Worm (Caenorhabditis elegans) whole organism, L1 larva: ENCODE results near the gene clp-9.

Experiments used
- C34B4.2 ChIP-seq: sonication (generic microtip); optimal IDR thresholded peaks from 2 replicates; lab custom pipeline; 2017; ENCODE audit warnings: mild to moderate bottlenecking, missing genetic modification characterization, missing compliant biosample characterization
- alr-1 ChIP-seq: fragments of 200-800 bp; sonication (Bioruptor generic); optimal IDR thresholded peaks from 2 replicates; lab custom pipeline; 2018; ENCODE audit warnings: borderline replicate concordance, mild to moderate bottlenecking, missing genetic modification characterization, missing compliant biosample characterization
- ama-1 ChIP-seq: fragments of 150-350 bp; optimal IDR thresholded peaks from 2 replicates; lab custom pipeline; 2014
- ceh-63 ChIP-seq: fragments of 200-800 bp; sonication (Bioruptor generic); optimal IDR thresholded peaks from 2 replicates; lab custom pipeline; 2018; ENCODE audit warnings: mild to moderate bottlenecking, missing genetic modification characterization, missing compliant biosample characterization
- ceh-8 ChIP-seq: fragments of 200-800 bp; sonication (Bioruptor generic); optimal IDR thresholded peaks from 2 replicates; lab custom pipeline; 2018; ENCODE audit warnings: mild to moderate bottlenecking, missing genetic modification characterization, moderate library complexity, missing compliant biosample characterization
- ceh-82 ChIP-seq, 3 experiments: fragments of 150-350 bp in 1 of 3; sonication (generic microtip) in 2 of 3; optimal IDR thresholded peaks; 2 replicates each; lab custom pipeline; 2014 to 2017; ENCODE audit warnings: missing biosample characterization in 3 of 3, missing genetic modification characterization in 3 of 3
- dsc-1 ChIP-seq: sonication (generic microtip); optimal IDR thresholded peaks from 2 replicates; lab custom pipeline; 2016; ENCODE audit warnings: mild to moderate bottlenecking, missing genetic modification characterization, missing compliant biosample characterization
- efl-1 ChIP-seq, 4 experiments: fragments of 150-350 bp; optimal IDR thresholded peaks in 3 of 4; peaks in 1 of 4; 1 replicate in 1 of 4; 2 replicates in 3 of 4; lab custom pipeline; 2014; ENCODE audit warnings: missing biosample characterization in 2 of 4, missing genetic modification characterization in 2 of 4, missing genetic modification reagents in 2 of 4
- egl-27 ChIP-seq, 2 experiments: fragments of 150-350 bp in 1 of 2; sonication (generic microtip); optimal IDR thresholded peaks; 3 replicates each; lab custom pipeline; 2017 to 2018; ENCODE audit warnings: missing biosample characterization in 2 of 2, missing genetic modification characterization in 2 of 2, missing genetic modification reagents in 2 of 2
- elt-2 ChIP-seq: sonication (generic microtip); optimal IDR thresholded peaks from 2 replicates; lab custom pipeline; 2016; ENCODE audit warnings: missing genetic modification characterization, mild to moderate bottlenecking, inconsistent platforms, missing compliant biosample characterization, missing genetic modification reagents
- elt-3 ChIP-seq, 6 experiments: fragments of 150-350 bp in 1 of 6; sonication (generic microtip); optimal IDR thresholded peaks; 2 replicates each; lab custom pipeline; 2017 to 2018; ENCODE audit warnings: missing biosample characterization in 6 of 6, missing genetic modification characterization in 6 of 6, inconsistent platforms in 1 of 6
- fkh-10 ChIP-seq: sonication (generic microtip); optimal IDR thresholded peaks from 2 replicates; lab custom pipeline; 2017; ENCODE audit warnings: missing biosample characterization, missing genetic modification reagents, missing genetic modification characterization
- hlh-17 ChIP-seq: fragments of 200-800 bp; sonication (Bioruptor generic); optimal IDR thresholded peaks from 2 replicates; lab custom pipeline; 2018; ENCODE audit warnings: missing genetic modification characterization, mild to moderate bottlenecking, missing compliant biosample characterization, moderate library complexity, borderline replicate concordance
- hlh-4 ChIP-seq: sonication (generic microtip); optimal IDR thresholded peaks from 2 replicates; lab custom pipeline; 2016; ENCODE audit warnings: mild to moderate bottlenecking, missing genetic modification characterization, missing compliant biosample characterization
- jun-1 ChIP-seq: fragments of 150-350 bp; optimal IDR thresholded peaks from 2 replicates; lab custom pipeline; 2014; ENCODE audit warnings: missing biosample characterization, missing genetic modification reagents, missing genetic modification characterization
- lin-14 ChIP-seq: fragments of 200-800 bp; sonication (Bioruptor generic); optimal IDR thresholded peaks from 2 replicates; lab custom pipeline; 2018; ENCODE audit warnings: mild to moderate bottlenecking, missing genetic modification characterization, moderate library complexity, missing compliant biosample characterization
- lin-35 ChIP-seq, 2 experiments: fragments of 150-350 bp; optimal IDR thresholded peaks; 2 replicates each; lab custom pipeline; 2014; ENCODE audit warnings: missing biosample characterization in 2 of 2, missing genetic modification characterization in 2 of 2, missing genetic modification reagents in 2 of 2
- lin-39 ChIP-seq: fragments of 150-350 bp; optimal IDR thresholded peaks from 2 replicates; lab custom pipeline; 2014; ENCODE audit warnings: missing biosample characterization, missing genetic modification reagents, missing genetic modification characterization
- lsy-2 ChIP-seq, 2 experiments: fragments of 150-350 bp; optimal IDR thresholded peaks; 2 replicates each; lab custom pipeline; 2014; ENCODE audit warnings: missing biosample characterization in 2 of 2, missing genetic modification characterization in 2 of 2
- mef-2 ChIP-seq: fragments of 150-350 bp; optimal IDR thresholded peaks from 2 replicates; lab custom pipeline; 2014; ENCODE audit warnings: missing biosample characterization, missing genetic modification characterization
- mep-1 ChIP-seq: fragments of 150-350 bp; optimal IDR thresholded peaks from 2 replicates; lab custom pipeline; 2014; ENCODE audit warnings: missing biosample characterization, missing genetic modification characterization
- nhr-12 ChIP-seq: sonication (generic microtip); optimal IDR thresholded peaks from 2 replicates; lab custom pipeline; 2017; ENCODE audit warnings: missing biosample characterization, missing genetic modification characterization
- nhr-19 ChIP-seq: fragments of 200-800 bp; sonication (Bioruptor generic); conservative IDR thresholded peaks from 2 replicates; pipeline ENCODE4 v1.3.6; 2022; ENCODE audit warnings: missing genetic modification characterization, missing compliant biosample characterization
- nhr-71 ChIP-seq: sonication (generic microtip); optimal IDR thresholded peaks from 2 replicates; lab custom pipeline; 2016; ENCODE audit warnings: mild to moderate bottlenecking, missing genetic modification characterization, moderate library complexity, missing compliant biosample characterization
- nhr-76 ChIP-seq: sonication (generic microtip); optimal IDR thresholded peaks from 2 replicates; lab custom pipeline; 2017; ENCODE audit warnings: missing biosample characterization, missing genetic modification characterization
- nhr-84 ChIP-seq: sonication (generic microtip); optimal IDR thresholded peaks from 2 replicates; lab custom pipeline; 2017; ENCODE audit warnings: missing biosample characterization, missing genetic modification characterization
- pqm-1 ChIP-seq: sonication (generic microtip); optimal IDR thresholded peaks from 3 replicates; lab custom pipeline; 2017; ENCODE audit warnings: missing biosample characterization, missing genetic modification characterization
- swsn-7 ChIP-seq: sonication (generic microtip); optimal IDR thresholded peaks from 2 replicates; lab custom pipeline; 2016; ENCODE audit warnings: missing genetic modification characterization, missing compliant biosample characterization
- tbx-2 ChIP-seq: sonication (generic microtip); optimal IDR thresholded peaks from 2 replicates; lab custom pipeline; 2016; ENCODE audit warnings: missing genetic modification characterization, missing compliant biosample characterization
- unc-98 ChIP-seq: fragments of 200-800 bp; sonication (Bioruptor generic); IDR thresholded peaks from 2 replicates; pipeline ENCODE4 v1.3.6; 2022; ENCODE audit warnings: missing genetic modification characterization, missing compliant biosample characterization
- vab-15 ChIP-seq: sonication (generic microtip); optimal IDR thresholded peaks from 2 replicates; lab custom pipeline; 2017; ENCODE audit warnings: missing genotype, mild to moderate bottlenecking, missing genetic modification characterization, missing compliant biosample characterization
- zag-1 ChIP-seq: fragments of 150-350 bp; optimal IDR thresholded peaks from 2 replicates; lab custom pipeline; 2014; ENCODE audit warnings: missing biosample characterization, missing genetic modification characterization

Gene clp-9

DNA sequence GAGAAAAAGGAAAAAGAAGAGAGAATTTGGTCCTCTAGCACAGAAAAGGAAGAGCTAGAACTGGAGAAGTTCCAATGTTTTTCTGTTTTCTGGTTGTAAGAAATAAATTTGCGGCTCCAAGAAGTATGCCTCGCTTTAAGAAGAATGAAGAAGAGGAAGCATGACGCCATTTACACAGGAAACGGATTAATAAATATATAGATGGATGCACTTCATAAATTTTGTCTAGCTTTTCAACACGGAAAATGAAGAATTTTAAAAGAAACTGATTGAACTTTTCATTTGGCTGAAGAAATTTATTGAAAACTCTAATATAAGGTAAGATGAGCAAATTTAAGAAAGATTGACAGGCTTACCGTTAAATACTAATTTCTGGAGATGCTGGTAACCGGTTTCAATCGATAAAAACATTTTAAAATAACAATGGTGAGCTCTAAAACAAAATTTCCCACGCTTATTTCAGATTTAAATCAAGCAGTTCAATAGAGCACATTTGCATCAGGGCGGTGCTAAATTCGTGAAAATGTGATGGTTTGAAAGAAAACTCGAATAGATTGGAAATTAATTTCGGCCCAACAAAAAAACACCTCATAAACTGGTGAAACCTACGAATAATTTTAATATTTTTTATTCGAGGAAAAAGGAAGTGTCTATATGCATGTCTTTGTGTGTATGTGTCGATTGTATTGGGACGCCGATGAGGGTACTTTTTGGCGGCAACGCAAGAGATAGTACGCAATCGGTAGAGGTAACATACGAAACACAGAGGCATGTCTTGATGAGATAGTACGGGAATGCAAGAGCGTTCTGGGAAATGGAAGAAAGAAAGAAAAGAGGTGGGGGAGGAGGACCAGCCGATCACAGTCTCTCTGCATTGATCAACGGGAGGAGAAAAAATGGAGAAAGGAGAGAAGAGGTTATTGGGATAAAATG, 29.6 kb downstream of the clp-9 start (continued):
- TF ChIP-seq nhr-71 (tag; lab: Kevin White, UChicago) (peak; percentile 31), nhr-19 (GFP tag; lab: Robert Waterston, UW) (peak; percentile 42), efl-1 (optimal IDR thresholded peaks at IDR 0.05; lab: Kevin White, UChicago) (peak; percentile 51 to 67), efl-1 (GFP tag; optimal IDR thresholded peaks at IDR 0.05 in 1 of 2; lab: Kevin White, UChicago) (peak; percentile 41 to 89), ama-1 (lab: Kevin White, UChicago) (peak; percentile 4), swsn-7 (tag; lab: Kevin White, UChicago) (peak; percentile 45), elt-3 (tag; optimal IDR thresholded peaks at IDR 0.05; lab: Kevin White, UChicago) (peak in 1 of 6 experiments; percentile 25), hlh-4 (no peak)

DNA sequence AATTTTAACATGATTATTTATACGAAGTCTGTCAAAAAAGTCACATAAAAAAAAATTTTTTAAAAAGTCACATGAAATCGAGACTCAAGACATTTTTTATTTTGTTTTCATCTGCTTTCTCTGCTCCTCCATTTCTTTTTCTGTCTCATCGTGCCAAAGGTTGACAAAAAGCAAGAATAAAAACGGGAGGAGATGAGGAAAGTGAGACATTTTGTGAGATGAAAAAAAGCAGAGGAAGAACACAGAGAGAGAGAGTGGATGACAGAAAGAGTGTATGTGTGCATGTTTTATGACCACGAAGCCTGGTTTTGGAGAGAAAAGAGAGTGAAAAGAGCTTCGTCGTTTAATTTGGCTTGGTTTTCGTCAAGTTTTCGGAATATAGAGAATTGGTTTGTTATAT, 32.0 kb downstream of the clp-9 start:
- peak in 1 of 2 experiments; percentile 1 for TF ChIP-seq efl-1 (optimal IDR thresholded peaks at IDR 0.05; lab: Kevin White, UChicago)
- TF ChIP-seq efl-1 (GFP tag; optimal IDR thresholded peaks at IDR 0.05 in 1 of 2; lab: Kevin White, UChicago) = no peak
- TF ChIP-seq lin-14 = peak; percentile 67
- TF ChIP-seq egl-27 (tag; optimal IDR thresholded peaks at IDR 0.05; lab: Kevin White, UChicago) = no peak
- no peak for TF ChIP-seq ceh-8 (GFP tag; lab: Kevin White, UChicago)
- no peak for TF ChIP-seq C34B4.2 (tag; lab: Kevin White, UChicago)
- TF ChIP-seq elt-3 (tag; optimal IDR thresholded peaks at IDR 0.05; lab: Kevin White, UChicago) = no peak
- peak in 1 of 2 experiments; percentile 12 for TF ChIP-seq lsy-2 (tag; optimal IDR thresholded peaks at IDR 0.05; lab: Kevin White, UChicago)
- peak in 1 of 3 experiments; percentile 19 for TF ChIP-seq ceh-82 (tag; optimal IDR thresholded peaks at IDR 0.05; lab: Kevin White, UChicago)
- TF ChIP-seq zag-1 = no peak
- no peak for TF ChIP-seq lin-39 (tag; lab: Kevin White, UChicago)
- TF ChIP-seq mep-1 (tag; lab: Kevin White, UChicago) = peak; percentile 6
- no peak for TF ChIP-seq tbx-2 (tag; lab: Kevin White, UChicago)
- peak in 1 of 2 experiments; percentile 4 for TF ChIP-seq lin-35 (GFP tag; optimal IDR thresholded peaks at IDR 0.05; lab: Kevin White, UChicago)
- no peak for TF ChIP-seq unc-98

DNA sequence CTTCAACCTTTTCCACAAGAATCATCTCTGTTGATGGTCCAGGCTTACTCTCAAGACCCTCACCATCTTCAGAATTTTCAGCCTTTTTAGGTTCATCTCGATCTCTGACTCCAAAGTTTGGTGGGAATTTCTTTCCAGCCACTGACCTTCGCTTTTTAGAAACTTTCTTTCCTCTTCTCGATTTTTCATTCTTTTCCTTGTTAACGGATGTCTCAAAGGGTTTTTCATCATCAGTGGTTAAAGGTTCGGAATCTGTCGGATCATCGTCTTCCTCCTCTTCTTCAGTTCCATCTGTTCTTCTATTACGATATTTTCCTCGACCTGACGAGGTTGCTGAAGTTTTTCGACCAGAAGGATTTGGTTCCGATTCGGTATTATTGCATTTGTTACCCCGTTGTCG, 37.2 kb downstream of the clp-9 start:
- TF ChIP-seq ama-1 (lab: Kevin White, UChicago) (no peak), pqm-1 (tag; lab: Kevin White, UChicago) (no peak), dsc-1 (tag; lab: Kevin White, UChicago) (no peak), jun-1 (tag; lab: Kevin White, UChicago) (no peak), nhr-76 (tag; lab: Kevin White, UChicago) (no peak), unc-98 (no peak), nhr-84 (tag; lab: Kevin White, UChicago) (no peak), lin-35 (GFP tag; optimal IDR thresholded peaks at IDR 0.05; lab: Kevin White, UChicago) (no peak), ceh-8 (GFP tag; lab: Kevin White, UChicago) (no peak), nhr-12 (no peak), ceh-63 (GFP tag; lab: Kevin White, UChicago) (no peak), lsy-2 (tag; optimal IDR thresholded peaks at IDR 0.05; lab: Kevin White, UChicago) (no peak), vab-15 (tag; lab: Kevin White, UChicago) (no peak), hlh-17 (GFP tag; lab: Kevin White, UChicago) (no peak), elt-2 (tag; lab: Kevin White, UChicago) (no peak), mef-2 (tag; lab: Kevin White, UChicago) (no peak), fkh-10 (GFP tag; lab: Kevin White, UChicago) (no peak), alr-1 (tag; lab: Kevin White, UChicago) (no peak)
- TF ChIP-seq, all 84 proteins: peak for 0
